Fruit fly (Drosophila melanogaster) whole organism, embryonic: Measurements from ENCODE around the gene Cpr67Fa2.
A peak's percentile ranks its signal among the peaks of the same experiment; 100 is the strongest.

Experiments
- Abd-B ChIP-seq: fragments of 200-800 bp; sonication (Bioruptor generic); optimal IDR thresholded peaks from 2 replicates; lab custom pipeline; 2018; ENCODE audit warnings: missing biosample characterization, mild to moderate bottlenecking, missing genetic modification characterization, moderate library complexity
- Awh ChIP-seq: fragments of 200-800 bp; sonication (Bioruptor generic); IDR thresholded peaks from 2 replicates; pipeline ENCODE4, ENCODE4 v1.3.6; 2022; ENCODE audit warnings: missing biosample characterization, missing genetic modification characterization
- BEAF-32 ChIP-seq: fragments of 200-800 bp; sonication (Bioruptor generic); optimal IDR thresholded peaks from 3 replicates; lab custom pipeline; 2017; ENCODE audit warnings: missing biosample characterization, missing genetic modification characterization, mild to moderate bottlenecking, moderate library complexity, missing genetic modification reagents
- BtbVII ChIP-seq: fragments of 200-800 bp; sonication (Bioruptor generic); optimal IDR thresholded peaks from 3 replicates; lab custom pipeline; 2017; ENCODE audit warnings: missing biosample characterization, mild to moderate bottlenecking, missing genetic modification characterization
- CG11456 ChIP-seq: fragments of 200-800 bp; sonication (Bioruptor generic); IDR thresholded peaks from 3 replicates; pipeline ENCODE4 v1.3.6; 2022; ENCODE audit warnings: missing biosample characterization, missing genetic modification characterization
- CG12744 ChIP-seq: fragments of 200-800 bp; sonication (Bioruptor generic); optimal IDR thresholded peaks from 2 replicates; lab custom pipeline; 2016; ENCODE audit warnings: missing biosample characterization, missing genetic modification characterization
- CG14014 ChIP-seq: fragments of 200-800 bp; sonication (Bioruptor generic); IDR thresholded peaks from 2 replicates; pipeline ENCODE4 v1.3.6; 2022; ENCODE audit warnings: missing biosample characterization, missing genetic modification characterization
- CG16779 ChIP-seq: fragments of 200-800 bp; sonication (Bioruptor generic); IDR thresholded peaks from 2 replicates; pipeline ENCODE4 v1.3.6; 2022; ENCODE audit warnings: missing biosample characterization, missing genetic modification characterization
- CG18764 ChIP-seq: fragments of 200-800 bp; sonication (Bioruptor generic); optimal IDR thresholded peaks from 3 replicates; lab custom pipeline; 2016; ENCODE audit warnings: missing biosample characterization, missing genetic modification characterization
- CG33557 ChIP-seq: fragments of 200-800 bp; sonication (Bioruptor generic); optimal IDR thresholded peaks from 2 replicates; lab custom pipeline; 2019; ENCODE audit warnings: missing biosample characterization, mild to moderate bottlenecking, missing genetic modification characterization, moderate library complexity
- CG3407 ChIP-seq: fragments of 200-800 bp; sonication (Bioruptor generic); optimal IDR thresholded peaks from 2 replicates; lab custom pipeline; 2018; ENCODE audit warnings: missing biosample characterization, mild to moderate bottlenecking, missing genetic modification characterization
- CG4328 ChIP-seq: fragments of 200-800 bp; sonication (Bioruptor generic); optimal IDR thresholded peaks from 3 replicates; lab custom pipeline; 2017; ENCODE audit warnings: missing biosample characterization, missing genetic modification reagents, missing genetic modification characterization
- CG4424 ChIP-seq: fragments of 200-800 bp; sonication (Bioruptor generic); optimal IDR thresholded peaks from 3 replicates; lab custom pipeline; 2016; ENCODE audit warnings: missing biosample characterization, missing genetic modification characterization
- CG4854 ChIP-seq: fragments of 200-800 bp; sonication (Bioruptor generic); optimal IDR thresholded peaks from 2 replicates; lab custom pipeline; 2016; ENCODE audit warnings: missing biosample characterization, missing genetic modification characterization, inconsistent platforms
- CG7987 ChIP-seq: fragments of 200-800 bp; sonication (Bioruptor generic); optimal IDR thresholded peaks from 2 replicates; lab custom pipeline; 2018; ENCODE audit warnings: missing biosample characterization, mild to moderate bottlenecking, missing genetic modification characterization, moderate library complexity
- CTCF ChIP-seq: fragments of 200-800 bp; sonication (Bioruptor generic); optimal IDR thresholded peaks from 2 replicates; lab custom pipeline; 2017; ENCODE audit warnings: missing biosample characterization, mild to moderate bottlenecking, missing genetic modification characterization, moderate library complexity
- Dip3 ChIP-seq: fragments of 200-800 bp; sonication (Bioruptor generic); optimal IDR thresholded peaks from 3 replicates; lab custom pipeline; 2016; ENCODE audit warnings: missing biosample characterization, missing genetic modification characterization
- Ets65A ChIP-seq: fragments of 200-800 bp; sonication (Bioruptor generic); peaks from one replicate; lab custom pipeline; 2016; ENCODE audit warnings: missing biosample characterization, missing genetic modification characterization
- Fer2 ChIP-seq: fragments of 200-800 bp; sonication (Bioruptor generic); optimal IDR thresholded peaks from 2 replicates; lab custom pipeline; 2018; ENCODE audit warnings: missing biosample characterization, mild to moderate bottlenecking, missing genetic modification characterization, moderate library complexity
- Gsc ChIP-seq: fragments of 200-800 bp; sonication (Bioruptor generic); IDR thresholded peaks from 2 replicates; pipeline ENCODE4 v1.3.6; 2022; ENCODE audit warnings: missing biosample characterization, missing genetic modification characterization
- HHEX ChIP-seq: fragments of 200-800 bp; sonication (Bioruptor generic); optimal IDR thresholded peaks from 3 replicates; lab custom pipeline; 2017; ENCODE audit warnings: missing biosample characterization, mild to moderate bottlenecking, missing genetic modification characterization, missing genetic modification reagents
- Hr39 ChIP-seq: fragments of >200 bp; optimal IDR thresholded peaks from 2 replicates; lab custom pipeline; 2017
- Hr51 ChIP-seq, 2 experiments: fragments of 200-800 bp; sonication (Bioruptor generic); optimal IDR thresholded peaks; 2 replicates in 1 of 2; 3 replicates in 1 of 2; lab custom pipeline; 2016 to 2018; ENCODE audit warnings: missing biosample characterization in 2 of 2, missing genetic modification characterization in 2 of 2, mild to moderate bottlenecking in 1 of 2, moderate library complexity in 1 of 2
- Lpt ChIP-seq: fragments of >200 bp; optimal IDR thresholded peaks from 2 replicates; lab custom pipeline; 2018; ENCODE audit warnings: missing biosample characterization, missing genetic modification characterization
- Med ChIP-seq: fragments of 200-800 bp; sonication (Bioruptor generic); peaks from one replicate; lab custom pipeline; 2016; ENCODE audit warnings: missing biosample characterization, missing genetic modification characterization, mild to moderate bottlenecking, inconsistent platforms, moderate library complexity
- NFAT ChIP-seq: fragments of 200-800 bp; sonication (Bioruptor generic); IDR thresholded peaks from 2 replicates; pipeline ENCODE4 v1.3.6; 2022; ENCODE audit warnings: missing biosample characterization, missing genetic modification characterization
- Sox100B ChIP-seq: fragments of 200-800 bp; sonication (Bioruptor generic); optimal IDR thresholded peaks from 3 replicates; lab custom pipeline; 2018; ENCODE audit warnings: missing biosample characterization, mild to moderate bottlenecking, missing genetic modification characterization
- Tbp ChIP-seq: fragments of >200 bp; optimal IDR thresholded peaks from 2 replicates; lab custom pipeline; 2018; ENCODE audit warnings: missing biosample characterization, missing genetic modification characterization
- Usf ChIP-seq: fragments of 200-800 bp; sonication (Bioruptor generic); optimal IDR thresholded peaks from 2 replicates; lab custom pipeline; 2017; ENCODE audit warnings: missing genotype, missing biosample characterization, missing genetic modification characterization
- bsh ChIP-seq, 2 experiments: fragments of 200-800 bp; sonication (Bioruptor generic); optimal IDR thresholded peaks; 2 replicates each; lab custom pipeline; 2017 to 2018; ENCODE audit warnings: mild to moderate bottlenecking in 2 of 2, missing biosample characterization in 2 of 2, missing genetic modification characterization in 2 of 2, moderate library complexity in 1 of 2
- chinmo ChIP-seq: fragments of 200-800 bp; sonication (Bioruptor generic); IDR thresholded peaks from 4 replicates; pipeline ENCODE4 v1.3.6; 2022; ENCODE audit warnings: missing biosample characterization, missing genetic modification characterization; ENCODE audit not compliant: partially characterized antibody
- chm ChIP-seq: fragments of 200-800 bp; sonication (Bioruptor generic); IDR thresholded peaks from 2 replicates; pipeline ENCODE4 v1.3.6; 2022; ENCODE audit warnings: missing biosample characterization, missing genetic modification characterization
- ci ChIP-seq: fragments of 200-800 bp; sonication (Bioruptor generic); IDR thresholded peaks from 3 replicates; pipeline ENCODE4 v1.3.6; 2022; ENCODE audit warnings: missing biosample characterization, missing genetic modification characterization
- crol ChIP-seq: fragments of 200-800 bp; sonication (Bioruptor generic); IDR thresholded peaks from 2 replicates; pipeline ENCODE4 v1.3.6; 2022; ENCODE audit warnings: missing biosample characterization, missing genetic modification characterization
- dan ChIP-seq: fragments of 200-800 bp; sonication (Bioruptor generic); IDR thresholded peaks from 2 replicates; pipeline ENCODE4 v1.3.6; 2022; ENCODE audit warnings: missing biosample characterization, missing genetic modification characterization
- fd64A ChIP-seq: fragments of 200-800 bp; sonication (Bioruptor generic); optimal IDR thresholded peaks from 3 replicates; lab custom pipeline; 2018; ENCODE audit warnings: missing biosample characterization, mild to moderate bottlenecking, missing genetic modification characterization
- gfzf ChIP-seq: fragments of 200-800 bp; sonication (Bioruptor generic); optimal IDR thresholded peaks from 2 replicates; lab custom pipeline; 2016; ENCODE audit warnings: missing biosample characterization, mild to moderate bottlenecking, missing genetic modification characterization, moderate library complexity
- ham ChIP-seq: fragments of 200-800 bp; sonication (Bioruptor generic); IDR thresholded peaks from 2 replicates; pipeline ENCODE4 v1.3.6; 2022; ENCODE audit warnings: missing biosample characterization, missing genetic modification characterization
- knrl ChIP-seq: fragments of 200-800 bp; sonication (Bioruptor generic); IDR thresholded peaks from 3 replicates; pipeline ENCODE4 v1.3.6; 2022; ENCODE audit warnings: missing biosample characterization, missing genetic modification characterization; ENCODE audit not compliant: partially characterized antibody
- lilli ChIP-seq: fragments of 200-800 bp; sonication (Bioruptor generic); optimal IDR thresholded peaks from 3 replicates; lab custom pipeline; 2016; ENCODE audit warnings: missing biosample characterization, missing genetic modification characterization
- odd ChIP-seq: fragments of 200-800 bp; sonication (Bioruptor generic); optimal IDR thresholded peaks from 2 replicates; lab custom pipeline; 2017; ENCODE audit warnings: missing biosample characterization, mild to moderate bottlenecking, missing genetic modification characterization
- pho ChIP-seq: fragments of 200-800 bp; sonication (Bioruptor generic); optimal IDR thresholded peaks from 2 replicates; lab custom pipeline; 2016; ENCODE audit warnings: missing biosample characterization, missing genetic modification characterization
- pnt ChIP-seq: fragments of 200-800 bp; sonication (Bioruptor generic); optimal IDR thresholded peaks from 3 replicates; lab custom pipeline; 2016; ENCODE audit warnings: missing biosample characterization, missing genetic modification characterization
- pros ChIP-seq: fragments of 200-800 bp; sonication (Bioruptor generic); optimal IDR thresholded peaks from 3 replicates; lab custom pipeline; 2019; ENCODE audit warnings: missing biosample characterization, mild to moderate bottlenecking, missing genetic modification characterization, moderate library complexity
- pzg ChIP-seq: fragments of 200-800 bp; sonication (Bioruptor generic); optimal IDR thresholded peaks from 3 replicates; lab custom pipeline; 2018; ENCODE audit warnings: missing biosample characterization, mild to moderate bottlenecking, missing genetic modification characterization, moderate library complexity
- sc ChIP-seq, 3 experiments: fragments of >200 bp in 2 of 3; fragments of 200-800 bp in 1 of 3; sonication (Bioruptor generic) in 1 of 3; optimal IDR thresholded peaks; 2 replicates in 2 of 3; 3 replicates in 1 of 3; lab custom pipeline; 2017; ENCODE audit warnings: mild to moderate bottlenecking in 1 of 3, missing biosample characterization in 1 of 3, missing genetic modification characterization in 1 of 3, missing genetic modification reagents in 1 of 3
- sisA ChIP-seq: fragments of 200-800 bp; sonication (Bioruptor generic); IDR thresholded peaks from 2 replicates; pipeline ENCODE4 v1.3.6; 2022; ENCODE audit warnings: missing biosample characterization, missing genetic modification characterization
- so ChIP-seq: fragments of 200-800 bp; sonication (Bioruptor generic); IDR thresholded peaks from 3 replicates; pipeline ENCODE4 v1.3.6; 2022; ENCODE audit warnings: missing biosample characterization, missing genetic modification characterization
- stc ChIP-seq: fragments of 200-800 bp; sonication (Bioruptor generic); IDR thresholded peaks from 2 replicates; pipeline ENCODE4 v1.3.6; 2022; ENCODE audit warnings: missing biosample characterization, missing genetic modification characterization
- toy ChIP-seq: fragments of 200-800 bp; sonication (Bioruptor generic); IDR thresholded peaks from 2 replicates; pipeline ENCODE4 v1.3.6; 2022; ENCODE audit warnings: missing biosample characterization, missing genetic modification characterization
- vvl ChIP-seq: fragments of 200-800 bp; sonication (Bioruptor generic); IDR thresholded peaks from 2 replicates; pipeline ENCODE4 v1.3.6; 2022; ENCODE audit warnings: missing biosample characterization, missing genetic modification characterization
- zf30C ChIP-seq: fragments of 200-800 bp; sonication (Bioruptor generic); optimal IDR thresholded peaks from 3 replicates; lab custom pipeline; 2018; ENCODE audit warnings: missing biosample characterization, mild to moderate bottlenecking, missing genetic modification characterization

Gene Cpr67Fa2

dm6 chr3L:10871534-10871933 lies 20.0 kb upstream of the Cpr67Fa2 start:
- TF ChIP-seq chinmo, result 0 out of 4 replicates have a peak, but pooled peaks have one; percentile 28
- TF ChIP-seq Abd-B (GFP tag; lab: Kevin White, UChicago), result no peak
- no peak for TF ChIP-seq Usf (GFP tag; lab: Kevin White, UChicago)
- no peak for TF ChIP-seq Fer2
- TF ChIP-seq pros (GFP tag; lab: Kevin White, UChicago), result no peak
- no peak for TF ChIP-seq Gsc (GFP tag; lab: Robert Waterston, UW)
- no peak for TF ChIP-seq CG11456 (GFP tag; lab: Robert Waterston, UW)
- no peak for TF ChIP-seq dan (GFP tag; lab: Robert Waterston, UW)
- TF ChIP-seq sisA (GFP tag; lab: Robert Waterston, UW), result 0 out of 2 replicates have a peak, but pooled peaks have one; percentile 10
- no peak for TF ChIP-seq sc (optimal IDR thresholded peaks at IDR 0.05; lab: Kevin White, UChicago)
- no peak for TF ChIP-seq sc (GFP tag; optimal IDR thresholded peaks at IDR 0.05; lab: Kevin White, UChicago)
- no peak for TF ChIP-seq CG7987 (GFP tag; lab: Kevin White, UChicago)
- TF ChIP-seq CG4424 (GFP tag; lab: Kevin White, UChicago), result no peak
- no peak for TF ChIP-seq Tbp (GFP tag; lab: Kevin White, UChicago)
- TF ChIP-seq knrl, result 0 out of 3 replicates have a peak, but pooled peaks have one; percentile 18
- peak; percentile 28; the same call in 1 of the 2 replicates for TF ChIP-seq crol (GFP tag; lab: Robert Waterston, UW)
- TF ChIP-seq pho, result no peak
- no peak for TF ChIP-seq pzg
- TF ChIP-seq CG18764 (GFP tag; lab: Kevin White, UChicago), result no peak
- no peak for TF ChIP-seq HHEX (GFP tag; lab: Kevin White, UChicago)
- no peak for TF ChIP-seq Sox100B (GFP tag; lab: Kevin White, UChicago)
- TF ChIP-seq zf30C (GFP tag; lab: Kevin White, UChicago), result no peak
- no peak for TF ChIP-seq gfzf (GFP tag; lab: Kevin White, UChicago)
- no peak for TF ChIP-seq Lpt (GFP tag; lab: Kevin White, UChicago)
- 0 out of 2 replicates have a peak, but pooled peaks have one; percentile 28 for TF ChIP-seq chm (GFP tag; lab: Robert Waterston, UW)
- TF ChIP-seq lilli (GFP tag; lab: Kevin White, UChicago), result no peak
- no peak for TF ChIP-seq BtbVII (GFP tag; lab: Kevin White, UChicago)
- TF ChIP-seq Hr51 (GFP tag; optimal IDR thresholded peaks at IDR 0.05; lab: Kevin White, UChicago), result no peak
- no peak for TF ChIP-seq CG14014 (GFP tag; lab: Robert Waterston, UW)
- no peak for TF ChIP-seq pnt (GFP tag; lab: Kevin White, UChicago)
- peak; percentile 18 for TF ChIP-seq Med (GFP tag; lab: Kevin White, UChicago)
- no peak for TF ChIP-seq ham (GFP tag; lab: Robert Waterston, UW)
- peak; percentile 74 for TF ChIP-seq Hr39 (lab: Kevin White, UChicago)
- no peak for TF ChIP-seq so (GFP tag; lab: Robert Waterston, UW)
- no peak for TF ChIP-seq vvl
- TF ChIP-seq CG4854 (GFP tag; lab: Kevin White, UChicago), result no peak
- no peak for TF ChIP-seq CG4328 (GFP tag; lab: Kevin White, UChicago)
- TF ChIP-seq CG33557 (GFP tag; lab: Kevin White, UChicago), result no peak
- TF ChIP-seq Dip3 (GFP tag; lab: Kevin White, UChicago), result no peak
- no peak for TF ChIP-seq CTCF (GFP tag; lab: Kevin White, UChicago)
- TF ChIP-seq Ets65A (GFP tag; lab: Kevin White, UChicago), result no peak
- no peak for TF ChIP-seq ci (GFP tag; lab: Robert Waterston, UW)
- no peak for TF ChIP-seq NFAT (GFP tag; lab: Robert Waterston, UW)
- no peak for TF ChIP-seq fd64A
- TF ChIP-seq Awh (GFP tag; lab: Robert Waterston, UW), result no peak
- no peak for TF ChIP-seq odd (GFP tag; lab: Kevin White, UChicago)
- no peak for TF ChIP-seq CG3407 (GFP tag; lab: Kevin White, UChicago)
- no peak for TF ChIP-seq BEAF-32 (GFP tag; lab: Kevin White, UChicago)
- no peak for TF ChIP-seq bsh (GFP tag; optimal IDR thresholded peaks at IDR 0.05; lab: Kevin White, UChicago)
- TF ChIP-seq CG12744 (GFP tag; lab: Kevin White, UChicago), result no peak
- no peak for TF ChIP-seq CG16779 (GFP tag; lab: Robert Waterston, UW)
- TF ChIP-seq stc (GFP tag; lab: Robert Waterston, UW), result no peak
- no peak for TF ChIP-seq toy (GFP tag; lab: Robert Waterston, UW)
